Worm (Caenorhabditis elegans): ENCODE results near the gene ZK218.5.

The ZK218.5 gene

ce11 chrV:17094568-17094967, 6.4 kb upstream of the ZK218.5 start:
- no peak for TF ChIP-seq mep-1 (tag; optimal IDR thresholded peaks at IDR 0.05)
- no peak for TF ChIP-seq mab-5 (tag; optimal IDR thresholded peaks at IDR 0.05)
- TF ChIP-seq blmp-1 (tag; optimal IDR thresholded peaks at IDR 0.05) = no peak
- TF ChIP-seq pha-4 (tag; optimal IDR thresholded peaks at IDR 0.05) = no peak
- TF ChIP-seq nhr-76 (tag; optimal IDR thresholded peaks at IDR 0.05) = no peak
- no peak for TF ChIP-seq ceh-43 (GFP tag; optimal IDR thresholded peaks at IDR 0.05)
- no peak for TF ChIP-seq flh-1 (GFP tag; optimal IDR thresholded peaks at IDR 0.05)
- TF ChIP-seq sem-2 (GFP tag; optimal IDR thresholded peaks at IDR 0.05) = no peak
- TF ChIP-seq drap-1 (GFP tag; optimal IDR thresholded peaks at IDR 0.05) = no peak
- TF ChIP-seq mls-2 (tag; optimal IDR thresholded peaks at IDR 0.05) = no peak
- TF ChIP-seq ham-2 (GFP tag; optimal IDR thresholded peaks at IDR 0.05) = no peak
- no peak for TF ChIP-seq ztf-11 (tag; optimal IDR thresholded peaks at IDR 0.05)

- no peak for TF ChIP-seq ces-1 (GFP tag; optimal IDR thresholded peaks at IDR 0.05)
- TF ChIP-seq lin-13 (tag; optimal IDR thresholded peaks at IDR 0.05) = no peak
- no peak for TF ChIP-seq lsy-2 (tag; optimal IDR thresholded peaks at IDR 0.05)
- no peak for TF ChIP-seq nhr-12 (tag; optimal IDR thresholded peaks at IDR 0.05)
- TF ChIP-seq ceh-83 (GFP tag; optimal IDR thresholded peaks at IDR 0.05) = no peak
- no peak for TF ChIP-seq ztf-11 (tag; optimal IDR thresholded peaks at IDR 0.05)
- TF ChIP-seq hlh-1 (tag; optimal IDR thresholded peaks at IDR 0.05) = no peak
Measured at ce11 chrV:17098669-17099068, 2.3 kb upstream of the ZK218.5 start, which contains the start of the genes ZK218.3 and ZK218.4. Gene ZK218.3, minus strand, starts transcription at chrV:17098769. Gene ZK218.4, plus strand, starts transcription at chrV:17098854.

ce11 chrV:17104527-17104926, 3.6 kb downstream of the ZK218.5 start, which contains the start of gene nhr-248:
Gene nhr-248, minus strand, starts transcription at chrV:17104627.
- TF ChIP-seq ham-2 (GFP tag; optimal IDR thresholded peaks at IDR 0.05) (no peak), nhr-28 (tag; optimal IDR thresholded peaks at IDR 0.05) (no peak)

ce11 chrV:17105483-17105882, 4.6 kb downstream of the ZK218.5 start, which contains the start of gene ZK218.7:
Gene ZK218.7, plus strand, starts transcription at chrV:17105783.
- no peak for TF ChIP-seq blmp-1 (tag; optimal IDR thresholded peaks at IDR 0.05)
- no peak for TF ChIP-seq ztf-11 (tag; optimal IDR thresholded peaks at IDR 0.05)
- TF ChIP-seq lin-13 (tag; optimal IDR thresholded peaks at IDR 0.05) = no peak
- no peak for TF ChIP-seq unc-62 (GFP tag; optimal IDR thresholded peaks at IDR 0.05)
- TF ChIP-seq zip-8 (tag; optimal IDR thresholded peaks at IDR 0.05) = no peak
- no peak for TF ChIP-seq nhr-237 (tag; optimal IDR thresholded peaks at IDR 0.05)
- TF ChIP-seq ceh-83 (GFP tag; optimal IDR thresholded peaks at IDR 0.05) = no peak
- no peak for TF ChIP-seq nhr-12 (tag; optimal IDR thresholded peaks at IDR 0.05)
- TF ChIP-seq lsy-2 (tag; optimal IDR thresholded peaks at IDR 0.05) = no peak
- TF ChIP-seq mab-5 (tag; optimal IDR thresholded peaks at IDR 0.05) = no peak
- no peak for TF ChIP-seq tbx-8 (GFP tag; optimal IDR thresholded peaks at IDR 0.05)
- TF ChIP-seq M03D4.4 (tag; optimal IDR thresholded peaks at IDR 0.05) = no peak

ce11 chrV:17108310-17108709, 7.4 kb downstream of the ZK218.5 start, which contains the start of gene ZK218.11:
Gene ZK218.11, minus strand, starts transcription at chrV:17108410.
- TF ChIP-seq mls-2 (tag; optimal IDR thresholded peaks at IDR 0.05) = no peak
- no peak for TF ChIP-seq tbx-8 (GFP tag; optimal IDR thresholded peaks at IDR 0.05)
- no peak for TF ChIP-seq blmp-1 (tag; optimal IDR thresholded peaks at IDR 0.05)
- TF ChIP-seq ztf-11 (tag; optimal IDR thresholded peaks at IDR 0.05) = no peak
- no peak for TF ChIP-seq mep-1 (tag; optimal IDR thresholded peaks at IDR 0.05)
- TF ChIP-seq snpc-4 (tag; optimal IDR thresholded peaks at IDR 0.05) = no peak

- no peak for TF ChIP-seq ztf-11 (tag; optimal IDR thresholded peaks at IDR 0.05)
- no peak for TF ChIP-seq nhr-2 (tag; optimal IDR thresholded peaks at IDR 0.05)
- TF ChIP-seq tbx-8 (GFP tag; optimal IDR thresholded peaks at IDR 0.05) = no peak
- no peak for TF ChIP-seq nhr-28 (tag; optimal IDR thresholded peaks at IDR 0.05)
- TF ChIP-seq mep-1 (tag; optimal IDR thresholded peaks at IDR 0.05) = no peak
- TF ChIP-seq hlh-1 (tag; optimal IDR thresholded peaks at IDR 0.05) = no peak
- no peak for TF ChIP-seq ceh-83 (GFP tag; optimal IDR thresholded peaks at IDR 0.05)
- no peak for TF ChIP-seq ceh-39 (tag; optimal IDR thresholded peaks at IDR 0.05)
- no peak for TF ChIP-seq ham-2 (GFP tag; optimal IDR thresholded peaks at IDR 0.05)
- no peak for TF ChIP-seq pha-4 (tag; optimal IDR thresholded peaks at IDR 0.05)
- no peak for TF ChIP-seq mls-2 (tag; optimal IDR thresholded peaks at IDR 0.05)
- no peak for TF ChIP-seq flh-1 (GFP tag; optimal IDR thresholded peaks at IDR 0.05)
Measured at ce11 chrV:17151292-17151691, 50.4 kb downstream of the ZK218.5 start.
